Worm (Caenorhabditis elegans) whole organism, L4 larva: Measurements from ENCODE around the gene ZK402.2.

Experiments
- F37D6.2 ChIP-seq: sonication (generic microtip); optimal IDR thresholded peaks from 2 replicates; lab custom pipeline; 2016; ENCODE audit warnings: mild to moderate bottlenecking, missing genetic modification characterization, missing compliant biosample characterization
- ama-1 ChIP-seq: fragments of 150-350 bp; optimal IDR thresholded peaks from 2 replicates; lab custom pipeline; 2014; ENCODE audit warnings: inconsistent platforms, mixed read lengths
- dpl-1 ChIP-seq: fragments of 150-350 bp; optimal IDR thresholded peaks from 2 replicates; lab custom pipeline; 2014; ENCODE audit warnings: missing biosample characterization, missing genetic modification reagents, missing genetic modification characterization
- duxl-1 ChIP-seq: sonication (generic microtip); optimal IDR thresholded peaks from 2 replicates; lab custom pipeline; 2016; ENCODE audit warnings: mild to moderate bottlenecking, missing genetic modification characterization, moderate library complexity, missing compliant biosample characterization; ENCODE audit not compliant: poor library complexity
- egl-27 ChIP-seq: sonication (generic microtip); optimal IDR thresholded peaks from 3 replicates; lab custom pipeline; 2017; ENCODE audit warnings: missing biosample characterization, missing genetic modification reagents, missing genetic modification characterization
- jun-1 ChIP-seq: fragments of 150-350 bp; optimal IDR thresholded peaks from 2 replicates; lab custom pipeline; 2014; ENCODE audit warnings: missing biosample characterization, missing genetic modification reagents, missing genetic modification characterization
- lim-7 ChIP-seq: fragments of 200-800 bp; sonication (Bioruptor generic); IDR thresholded peaks from 2 replicates; pipeline ENCODE4 v1.3.6; 2022; ENCODE audit warnings: missing genetic modification characterization, missing compliant biosample characterization
- lir-3 ChIP-seq: sonication (generic microtip); optimal IDR thresholded peaks from 2 replicates; lab custom pipeline; 2016; ENCODE audit warnings: mild to moderate bottlenecking, missing genetic modification characterization, missing compliant biosample characterization
- mxl-2 ChIP-seq: fragments of 200-800 bp; sonication (Bioruptor generic); conservative IDR thresholded peaks from 2 replicates; pipeline ENCODE4 v1.3.6; 2022; ENCODE audit warnings: missing genetic modification reagents, missing genetic modification characterization, missing compliant biosample characterization
- nhr-11 ChIP-seq: fragments of 150-350 bp; optimal IDR thresholded peaks from 2 replicates; lab custom pipeline; 2014; ENCODE audit warnings: missing biosample characterization, missing genetic modification characterization
- nhr-237 ChIP-seq: sonication (generic microtip); optimal IDR thresholded peaks from 2 replicates; lab custom pipeline; 2017; ENCODE audit warnings: missing biosample characterization, missing genetic modification characterization
- nhr-28 ChIP-seq: fragments of 150-350 bp; optimal IDR thresholded peaks from 2 replicates; lab custom pipeline; 2014; ENCODE audit warnings: missing biosample characterization, missing genetic modification characterization
- sdz-12 ChIP-seq: fragments of 200-800 bp; sonication (Bioruptor generic); optimal IDR thresholded peaks from 2 replicates; lab custom pipeline; 2018; ENCODE audit warnings: mild to moderate bottlenecking, missing genetic modification characterization, missing compliant biosample characterization
- snpc-4 ChIP-seq: fragments of 150-350 bp; optimal IDR thresholded peaks from 2 replicates; lab custom pipeline; 2014; ENCODE audit warnings: missing biosample characterization, missing genetic modification characterization

- no peak for TF ChIP-seq sdz-12 (GFP tag; lab: Kevin White, UChicago)
- no peak for TF ChIP-seq mxl-2 (GFP tag; lab: Robert Waterston, UW)
- no peak for TF ChIP-seq ama-1 (lab: Kevin White, UChicago)
- no peak for TF ChIP-seq jun-1 (tag; lab: Kevin White, UChicago)
- no peak for TF ChIP-seq lir-3 (tag; lab: Kevin White, UChicago)
- TF ChIP-seq duxl-1 (tag; lab: Kevin White, UChicago), result no peak
- no peak for TF ChIP-seq lim-7 (GFP tag; lab: Robert Waterston, UW)
- TF ChIP-seq egl-27, result no peak
- TF ChIP-seq nhr-11 (tag; lab: Kevin White, UChicago), result no peak
- no peak for TF ChIP-seq nhr-237 (tag; lab: Kevin White, UChicago)
- TF ChIP-seq F37D6.2 (tag; lab: Kevin White, UChicago), result no peak
- TF ChIP-seq snpc-4, result no peak
- TF ChIP-seq dpl-1 (GFP tag; lab: Kevin White, UChicago), result no peak
- no peak for TF ChIP-seq nhr-28 (tag; lab: Kevin White, UChicago)
Measured at ce11 chrX:1424509-1424908, 21.0 kb downstream of the ZK402.2 start, which contains the start of gene F19G12.3.
